Worm (Caenorhabditis elegans) whole organism, young adult: ENCODE results near the gene rps-22.
A peak's percentile ranks its signal among the peaks of the same experiment; 100 is the strongest.

ENCODE experiments used
- B0035.1 ChIP-seq: sonication (generic microtip); optimal IDR thresholded peaks from 2 replicates; lab custom pipeline; 2016; ENCODE audit warnings: missing genetic modification characterization, mild to moderate bottlenecking, missing compliant biosample characterization, missing genotype, missing genetic modification reagents
- B0336.3 ChIP-seq: fragments of 200-800 bp; sonication (Bioruptor generic); IDR thresholded peaks from 2 replicates; pipeline ENCODE4 v1.3.6; 2022; ENCODE audit warnings: missing genetic modification characterization, missing compliant biosample characterization
- C06A6.2 ChIP-seq: fragments of 200-800 bp; sonication (Bioruptor generic); conservative IDR thresholded peaks from 2 replicates; pipeline ENCODE4 v1.3.6; 2022; ENCODE audit warnings: missing genetic modification characterization, missing compliant biosample characterization
- F37B4.10 ChIP-seq: fragments of 200-800 bp; sonication (Bioruptor generic); IDR thresholded peaks from 2 replicates; pipeline ENCODE4 v1.3.6; 2022; ENCODE audit warnings: missing genetic modification characterization, missing compliant biosample characterization
- F57C9.4 ChIP-seq: sonication (generic microtip); optimal IDR thresholded peaks from 2 replicates; lab custom pipeline; 2017; ENCODE audit warnings: mild to moderate bottlenecking, missing genetic modification characterization, missing compliant biosample characterization
- K11D2.4 ChIP-seq: fragments of 200-800 bp; sonication (Bioruptor generic); IDR thresholded peaks from 2 replicates; pipeline ENCODE4 v1.3.6; 2022; ENCODE audit warnings: missing genetic modification reagents, missing genetic modification characterization, missing compliant biosample characterization
- T07F8.4 ChIP-seq: sonication (generic microtip); optimal IDR thresholded peaks from 2 replicates; lab custom pipeline; 2016; ENCODE audit warnings: mild to moderate bottlenecking, missing genetic modification characterization, moderate library complexity, missing compliant biosample characterization
- Y53G8AR.9 ChIP-seq: fragments of 200-800 bp; sonication (Bioruptor generic); conservative IDR thresholded peaks from 2 replicates; pipeline ENCODE4 v1.3.6; 2022; ENCODE audit warnings: missing genetic modification reagents, missing genetic modification characterization, missing compliant biosample characterization
- Y95B8A.8 ChIP-seq: fragments of 200-800 bp; sonication (Bioruptor generic); IDR thresholded peaks from 2 replicates; pipeline ENCODE4 v1.3.6; 2022; ENCODE audit warnings: missing genetic modification reagents, missing genetic modification characterization, missing compliant biosample characterization
- aptf-2 ChIP-seq: fragments of 200-800 bp; sonication (Bioruptor generic); conservative IDR thresholded peaks from 2 replicates; pipeline ENCODE4 v1.3.6; 2022; ENCODE audit warnings: missing genetic modification reagents, missing genetic modification characterization, missing compliant biosample characterization
- atf-7 ChIP-seq: sonication (generic microtip); optimal IDR thresholded peaks from 2 replicates; lab custom pipeline; 2017; ENCODE audit warnings: mild to moderate bottlenecking, missing genetic modification characterization, missing compliant biosample characterization
- athp-1 ChIP-seq: sonication (generic microtip); optimal IDR thresholded peaks from 2 replicates; lab custom pipeline; 2017; ENCODE audit warnings: mild to moderate bottlenecking, missing genetic modification characterization, missing compliant biosample characterization
- attf-3 ChIP-seq: fragments of 200-800 bp; sonication (Bioruptor generic); conservative IDR thresholded peaks from 2 replicates; pipeline ENCODE4 v1.3.6; 2022; ENCODE audit warnings: missing genetic modification reagents, missing genetic modification characterization, missing compliant biosample characterization
- ccch-3 ChIP-seq: fragments of 200-800 bp; sonication (Bioruptor generic); optimal IDR thresholded peaks from 2 replicates; lab custom pipeline; 2018; ENCODE audit warnings: mild to moderate bottlenecking, missing genetic modification characterization, missing compliant biosample characterization
- cebp-1 ChIP-seq, 2 experiments: fragments of 200-800 bp in 1 of 2; sonication (Bioruptor generic) in 1 of 2; sonication (generic microtip) in 1 of 2; IDR thresholded peaks in 1 of 2; optimal IDR thresholded peaks in 1 of 2; 2 replicates each; pipeline versions ENCODE4 v1.3.6 to Lab custom; 2017 to 2022; ENCODE audit warnings: missing compliant biosample characterization in 2 of 2, missing genetic modification characterization in 2 of 2, mild to moderate bottlenecking in 1 of 2, missing genetic modification reagents in 1 of 2, moderate library complexity in 1 of 2
- cebp-2 ChIP-seq: fragments of 200-800 bp; sonication (Bioruptor generic); IDR thresholded peaks from 2 replicates; pipeline ENCODE4 v1.3.6; 2022; ENCODE audit warnings: missing genetic modification characterization, missing compliant biosample characterization
- chd-7 ChIP-seq: sonication (generic microtip); optimal IDR thresholded peaks from 2 replicates; lab custom pipeline; 2016; ENCODE audit warnings: mild to moderate bottlenecking, missing genetic modification characterization, moderate library complexity, missing compliant biosample characterization
- dox-1 ChIP-seq: fragments of 200-800 bp; sonication (Bioruptor generic); IDR thresholded peaks from 2 replicates; pipeline ENCODE4 v1.3.6; 2022; ENCODE audit warnings: missing genetic modification reagents, missing genetic modification characterization, missing compliant biosample characterization
- dpff-1 ChIP-seq: sonication (generic microtip); optimal IDR thresholded peaks from 2 replicates; lab custom pipeline; 2017; ENCODE audit warnings: mild to moderate bottlenecking, missing genetic modification characterization, missing compliant biosample characterization
- egl-18 ChIP-seq: fragments of 200-800 bp; sonication (Bioruptor generic); IDR thresholded peaks from 2 replicates; pipeline ENCODE4 v1.3.6; 2022; ENCODE audit warnings: missing genetic modification reagents, missing genetic modification characterization, missing compliant biosample characterization
- egrh-3 ChIP-seq: fragments of 200-800 bp; sonication (Bioruptor generic); IDR thresholded peaks from 2 replicates; pipeline ENCODE4 v1.3.6; 2022; ENCODE audit warnings: missing genetic modification reagents, missing genetic modification characterization, missing compliant biosample characterization
- ekl-4 ChIP-seq: fragments of 200-800 bp; sonication (Bioruptor generic); IDR thresholded peaks from 2 replicates; pipeline ENCODE4 v1.3.6; 2022; ENCODE audit warnings: missing genetic modification reagents, missing genetic modification characterization, missing compliant biosample characterization
- let-526 ChIP-seq: fragments of 200-800 bp; sonication (Bioruptor generic); IDR thresholded peaks from 2 replicates; pipeline ENCODE4 v1.3.6; 2022; ENCODE audit warnings: missing genetic modification reagents, missing genetic modification characterization, missing compliant biosample characterization
- let-607 ChIP-seq, 2 experiments: fragments of 200-800 bp in 1 of 2; sonication (Bioruptor generic) in 1 of 2; sonication (generic microtip) in 1 of 2; optimal IDR thresholded peaks; 2 replicates each; lab custom pipeline; 2016 to 2018; ENCODE audit warnings: mild to moderate bottlenecking in 2 of 2, missing compliant biosample characterization in 2 of 2, missing genetic modification characterization in 2 of 2, moderate library complexity in 2 of 2, missing genotype in 1 of 2
- lin-35 ChIP-seq, 3 experiments: fragments of 150-350 bp in 2 of 3; sonication (generic microtip) in 1 of 3; optimal IDR thresholded peaks; 2 replicates each; lab custom pipeline; 2014 to 2018; ENCODE audit warnings: missing biosample characterization in 3 of 3, missing genetic modification characterization in 3 of 3, missing genetic modification reagents in 3 of 3
- lin-40 ChIP-seq: sonication (generic microtip); optimal IDR thresholded peaks from 2 replicates; lab custom pipeline; 2016; ENCODE audit warnings: missing genetic modification characterization, mild to moderate bottlenecking, missing compliant biosample characterization, missing genotype, missing genetic modification reagents
- lir-1 ChIP-seq: fragments of 200-800 bp; sonication (Bioruptor generic); conservative IDR thresholded peaks from 2 replicates; pipeline ENCODE4 v1.3.6; 2022; ENCODE audit warnings: missing genetic modification reagents, missing genetic modification characterization, missing compliant biosample characterization
- lsy-27 ChIP-seq: sonication (generic microtip); optimal IDR thresholded peaks from 2 replicates; lab custom pipeline; 2017; ENCODE audit warnings: missing genetic modification characterization, mild to moderate bottlenecking, missing compliant biosample characterization, antibody characterized with exemption, missing genotype, borderline replicate concordance; ENCODE audit not compliant: insufficient read depth
- madf-10 ChIP-seq: sonication (generic microtip); optimal IDR thresholded peaks from 2 replicates; lab custom pipeline; 2016; ENCODE audit warnings: mild to moderate bottlenecking, missing genetic modification characterization, missing compliant biosample characterization
- madf-8 ChIP-seq: fragments of 200-800 bp; sonication (Bioruptor generic); conservative IDR thresholded peaks from 2 replicates; pipeline ENCODE4 v1.3.6; 2022; ENCODE audit warnings: missing genetic modification reagents, missing genetic modification characterization, missing compliant biosample characterization
- mxl-1 ChIP-seq: sonication (generic microtip); optimal IDR thresholded peaks from 2 replicates; lab custom pipeline; 2016; ENCODE audit warnings: missing genetic modification characterization, missing compliant biosample characterization
- nfya-2 ChIP-seq: fragments of 200-800 bp; sonication (Bioruptor generic); IDR thresholded peaks from 2 replicates; pipeline ENCODE4 v1.3.6; 2022; ENCODE audit warnings: missing genetic modification reagents, missing genetic modification characterization, missing compliant biosample characterization
- pha-4 ChIP-seq: fragments of 150-350 bp; sonication (generic microtip); optimal IDR thresholded peaks from 2 replicates; lab custom pipeline; 2014; ENCODE audit warnings: missing biosample characterization, missing genetic modification reagents, missing genetic modification characterization
- rcor-1 ChIP-seq: fragments of 200-800 bp; sonication (Bioruptor generic); IDR thresholded peaks from 2 replicates; pipeline ENCODE4 v1.3.6; 2022; ENCODE audit warnings: missing genetic modification reagents, missing genetic modification characterization, missing compliant biosample characterization
- rec-8 ChIP-seq, 2 experiments: sonication (generic microtip); optimal IDR thresholded peaks; 2 replicates each; lab custom pipeline; 2016; ENCODE audit warnings: mild to moderate bottlenecking in 2 of 2, missing genetic modification characterization in 2 of 2, missing genetic modification reagents in 2 of 2, missing genotype in 2 of 2, missing biosample characterization in 1 of 2, missing compliant biosample characterization in 1 of 2, moderate library complexity in 1 of 2
- rpc-1 ChIP-seq, 2 experiments: fragments of 150-350 bp in 1 of 2; sonication (generic microtip) in 1 of 2; optimal IDR thresholded peaks; 2 replicates each; lab custom pipeline; 2014 to 2018; ENCODE audit warnings: missing biosample characterization in 1 of 2, missing genetic modification characterization in 1 of 2, missing genetic modification reagents in 1 of 2, missing genotype in 1 of 2
- snpc-1.1 ChIP-seq: sonication (generic microtip); optimal IDR thresholded peaks from 2 replicates; lab custom pipeline; 2017; ENCODE audit warnings: missing genetic modification characterization, mild to moderate bottlenecking, missing compliant biosample characterization, antibody characterized with exemption, moderate library complexity, missing genotype, missing genetic modification reagents; ENCODE audit not compliant: insufficient read depth
- somi-1 ChIP-seq: fragments of 200-800 bp; sonication (Bioruptor generic); optimal IDR thresholded peaks from 2 replicates; lab custom pipeline; 2018; ENCODE audit warnings: mild to moderate bottlenecking, missing genetic modification characterization, missing compliant biosample characterization
- sptf-2 ChIP-seq: fragments of 200-800 bp; sonication (Bioruptor generic); optimal IDR thresholded peaks from 2 replicates; lab custom pipeline; 2018; ENCODE audit warnings: mild to moderate bottlenecking, missing genetic modification characterization, missing compliant biosample characterization
- tbx-9 ChIP-seq: sonication (generic microtip); optimal IDR thresholded peaks from 2 replicates; lab custom pipeline; 2016; ENCODE audit warnings: borderline replicate concordance, missing genetic modification characterization, inconsistent platforms, missing compliant biosample characterization
- tlf-1 ChIP-seq: fragments of 200-800 bp; sonication (Bioruptor generic); optimal IDR thresholded peaks from 2 replicates; lab custom pipeline; 2018; ENCODE audit warnings: mild to moderate bottlenecking, missing genetic modification characterization, missing compliant biosample characterization
- zim-3 ChIP-seq: sonication (generic microtip); optimal IDR thresholded peaks from 2 replicates; lab custom pipeline; 2017; ENCODE audit warnings: mild to moderate bottlenecking, missing genetic modification characterization, moderate library complexity, missing compliant biosample characterization
- ztf-22 ChIP-seq: fragments of 200-800 bp; sonication (Bioruptor generic); optimal IDR thresholded peaks from 2 replicates; lab custom pipeline; 2018; ENCODE audit warnings: mild to moderate bottlenecking, missing genetic modification characterization, moderate library complexity, missing compliant biosample characterization
- ztf-26 ChIP-seq: sonication (generic microtip); optimal IDR thresholded peaks from 2 replicates; lab custom pipeline; 2017; ENCODE audit warnings: missing genetic modification characterization, missing compliant biosample characterization
- ztf-28 ChIP-seq: fragments of 200-800 bp; sonication (Bioruptor generic); IDR thresholded peaks from 2 replicates; pipeline ENCODE4 v1.3.6; 2022; ENCODE audit warnings: missing genetic modification reagents, missing genetic modification characterization, missing compliant biosample characterization
- ztf-6 ChIP-seq: fragments of 200-800 bp; sonication (Bioruptor generic); IDR thresholded peaks from 2 replicates; pipeline ENCODE4 v1.3.6; 2022; ENCODE audit warnings: missing genetic modification reagents, missing genetic modification characterization, missing compliant biosample characterization

The rps-22 gene

DNA sequence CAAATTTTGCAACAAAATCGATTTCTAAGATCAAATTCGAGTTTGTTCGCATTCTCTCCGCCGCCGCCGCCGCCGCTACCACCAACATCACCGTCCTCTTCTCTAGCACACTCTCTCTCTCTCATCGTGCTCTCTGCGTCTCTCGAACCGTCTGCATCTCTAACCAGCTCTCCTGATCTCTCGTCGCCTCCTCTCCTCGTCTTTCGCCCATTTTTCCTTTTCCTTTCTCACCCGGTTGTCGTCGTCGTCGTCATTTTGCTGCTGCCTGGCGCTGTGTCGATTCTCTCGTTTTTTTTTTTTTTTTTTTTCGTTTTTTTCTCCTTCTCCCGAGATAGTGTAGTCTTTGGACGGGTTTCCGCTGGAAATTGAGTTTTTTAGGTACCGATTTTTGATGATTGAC lies 23.9 kb upstream of the rps-22 start:
- TF ChIP-seq B0336.3: peak; percentile 74
- TF ChIP-seq dpff-1 (tag; lab: Kevin White, UChicago): no peak
- TF ChIP-seq aptf-2: no peak
- no peak for TF ChIP-seq egl-18
- 0 out of 2 replicates have a peak, but pooled peaks have one; percentile 34 for TF ChIP-seq let-526 (GFP tag; lab: Robert Waterston, UW)
- TF ChIP-seq ztf-6 (GFP tag; lab: Robert Waterston, UW): 0 out of 2 replicates have a peak, but pooled peaks have one; percentile 32
- TF ChIP-seq Y53G8AR.9 (GFP tag; lab: Robert Waterston, UW): peak; percentile 64; the same call in 1 of the 2 replicates
- TF ChIP-seq nfya-2 (GFP tag; lab: Robert Waterston, UW): no peak
- TF ChIP-seq mxl-1 (tag; lab: Kevin White, UChicago): no peak
- TF ChIP-seq attf-3 (GFP tag; lab: Robert Waterston, UW): 0 out of 2 replicates have a peak, but pooled peaks have one; percentile 33
- TF ChIP-seq C06A6.2 (GFP tag; lab: Robert Waterston, UW): peak; percentile 91
- TF ChIP-seq ekl-4 (GFP tag; lab: Robert Waterston, UW): peak; percentile 54; the same call in 1 of the 2 replicates
- peak; percentile 89 for TF ChIP-seq ztf-22 (GFP tag; lab: Kevin White, UChicago)
- peak in 1 of 3 experiments; percentile 35 for TF ChIP-seq lin-35 (GFP tag; optimal IDR thresholded peaks at IDR 0.05; lab: Kevin White, UChicago)
- no peak for TF ChIP-seq snpc-1.1
- TF ChIP-seq pha-4 (tag; lab: Kevin White, UChicago): peak; percentile 79
- TF ChIP-seq cebp-2: no peak
- TF ChIP-seq rcor-1 (GFP tag; lab: Robert Waterston, UW): peak; percentile 57
- no peak for TF ChIP-seq F37B4.10
- TF ChIP-seq egrh-3: peak; percentile 87
- TF ChIP-seq B0035.1 (tag; lab: Kevin White, UChicago): peak; percentile 60
- TF ChIP-seq T07F8.4: no peak
- peak; percentile 71 for TF ChIP-seq ztf-26 (tag; lab: Kevin White, UChicago)
- no peak for TF ChIP-seq cebp-1 (GFP tag; IDR thresholded peaks at IDR 0.05; lab: Robert Waterston, UW)
- peak; percentile 82 for TF ChIP-seq cebp-1 (tag; optimal IDR thresholded peaks at IDR 0.05; lab: Kevin White, UChicago)
- TF ChIP-seq let-607 (tag; optimal IDR thresholded peaks at IDR 0.05; lab: Kevin White, UChicago): peak in 1 of 2 experiments; percentile 41
- peak; percentile 69 for TF ChIP-seq dox-1 (GFP tag; lab: Robert Waterston, UW)
- TF ChIP-seq lsy-27: no peak
- no peak for TF ChIP-seq rec-8 (tag; optimal IDR thresholded peaks at IDR 0.05; lab: Kevin White, UChicago)
- peak; percentile 95 for TF ChIP-seq K11D2.4 (GFP tag; lab: Robert Waterston, UW)
- no peak for TF ChIP-seq ztf-28 (GFP tag; lab: Robert Waterston, UW)
- TF ChIP-seq lin-40 (tag; lab: Kevin White, UChicago): peak; percentile 95
- no peak for TF ChIP-seq ccch-3 (GFP tag; lab: Kevin White, UChicago)
- no peak for TF ChIP-seq tbx-9 (tag; lab: Kevin White, UChicago)
- peak; percentile 50; the same call in 1 of the 2 replicates for TF ChIP-seq Y95B8A.8
- peak; percentile 95 for TF ChIP-seq madf-10 (tag; lab: Kevin White, UChicago)
- TF ChIP-seq atf-7 (tag; lab: Kevin White, UChicago): peak; percentile 86
- peak; percentile 95 for TF ChIP-seq somi-1 (GFP tag; lab: Kevin White, UChicago)
- TF ChIP-seq madf-8 (GFP tag; lab: Robert Waterston, UW): no peak
- TF ChIP-seq lir-1 (GFP tag; lab: Robert Waterston, UW): 0 out of 2 replicates have a peak, but pooled peaks have one; percentile 12
- TF ChIP-seq tlf-1: peak; percentile 49
- no peak for TF ChIP-seq F57C9.4 (tag; lab: Kevin White, UChicago)
- TF ChIP-seq athp-1 (tag; lab: Kevin White, UChicago): peak; percentile 30
- TF ChIP-seq sptf-2 (GFP tag; lab: Kevin White, UChicago): no peak
- TF ChIP-seq rpc-1 (optimal IDR thresholded peaks at IDR 0.05; lab: Kevin White, UChicago): no peak
- TF ChIP-seq rpc-1 (tag; optimal IDR thresholded peaks at IDR 0.05; lab: Kevin White, UChicago): no peak
- TF ChIP-seq chd-7 (tag; lab: Kevin White, UChicago): peak; percentile 90
- no peak for TF ChIP-seq zim-3
